Worm (Caenorhabditis elegans) whole organism, L4 larva: Measurements from ENCODE around the gene W06B4.1.

Experiments used
- lin-39 ChIP-seq: fragments of 150-350 bp; optimal IDR thresholded peaks from 2 replicates; lab custom pipeline; 2014; ENCODE audit warnings: missing biosample characterization, missing genetic modification reagents, missing genetic modification characterization
- lsy-2 ChIP-seq, 2 experiments: fragments of 150-350 bp in 1 of 2; sonication (generic microtip) in 1 of 2; optimal IDR thresholded peaks; 2 replicates each; lab custom pipeline; 2014 to 2017; ENCODE audit warnings: missing biosample characterization in 2 of 2, missing genetic modification characterization in 2 of 2
- mdl-1 ChIP-seq, 2 experiments: fragments of 150-350 bp in 1 of 2; sonication (generic microtip) in 1 of 2; optimal IDR thresholded peaks; 2 replicates each; lab custom pipeline; 2014 to 2017; ENCODE audit warnings: missing biosample characterization in 2 of 2, missing genetic modification characterization in 2 of 2
- nhr-28 ChIP-seq: fragments of 150-350 bp; optimal IDR thresholded peaks from 2 replicates; lab custom pipeline; 2014; ENCODE audit warnings: missing biosample characterization, missing genetic modification characterization
- nhr-41 ChIP-seq: fragments of 200-800 bp; sonication (Bioruptor generic); IDR thresholded peaks from 2 replicates; pipeline ENCODE4 v1.3.6; 2022; ENCODE audit warnings: missing genetic modification reagents, missing genetic modification characterization, missing compliant biosample characterization
- nhr-77 ChIP-seq: fragments of 150-350 bp; optimal IDR thresholded peaks from 2 replicates; lab custom pipeline; 2014; ENCODE audit warnings: missing biosample characterization, missing genetic modification characterization
- set-16 ChIP-seq: fragments of 200-800 bp; sonication (Bioruptor generic); IDR thresholded peaks from 2 replicates; pipeline ENCODE4 v1.3.6; 2022; ENCODE audit warnings: missing genetic modification reagents, missing genetic modification characterization, missing compliant biosample characterization

DNA sequence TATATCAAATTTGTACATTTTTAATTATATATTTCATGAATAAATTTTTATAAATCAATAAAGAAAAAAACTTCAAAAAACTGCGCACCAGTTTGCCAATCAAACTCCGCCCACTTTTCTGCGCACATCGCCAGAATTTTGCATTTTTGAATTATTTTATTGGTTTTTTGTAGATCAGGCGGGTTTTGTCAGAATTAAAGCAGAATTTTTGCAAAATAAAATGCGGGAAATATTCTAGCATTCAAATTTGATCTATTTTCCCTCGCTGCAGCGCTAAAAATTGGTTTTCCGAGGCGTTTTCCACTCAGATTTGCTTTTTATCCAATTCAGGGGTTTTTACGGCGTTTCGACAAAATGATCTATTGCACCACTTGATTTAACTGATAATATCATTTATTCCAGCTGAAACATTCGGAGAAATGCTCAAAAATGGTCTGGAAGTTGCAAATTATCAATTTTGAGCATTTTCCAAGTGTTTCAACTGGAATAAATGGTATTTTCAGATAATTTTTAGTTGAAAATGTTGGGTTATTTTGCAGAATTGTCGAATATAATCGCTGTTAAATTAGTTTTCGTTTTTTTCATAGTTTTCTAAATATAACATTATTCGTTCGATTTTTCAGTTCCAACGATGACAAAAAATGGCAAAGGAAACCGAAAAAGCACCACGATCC, at the start of gene W06B4.1:
- TF ChIP-seq lin-39 (tag; lab: Kevin White, UChicago): no peak
- TF ChIP-seq set-16 (GFP tag; lab: Robert Waterston, UW): no peak
- no peak for TF ChIP-seq mdl-1 (tag; optimal IDR thresholded peaks at IDR 0.05; lab: Kevin White, UChicago)
- TF ChIP-seq nhr-41 (GFP tag; lab: Robert Waterston, UW): no peak
- no peak for TF ChIP-seq nhr-77 (tag; lab: Kevin White, UChicago)
- no peak for TF ChIP-seq nhr-28
- no peak for TF ChIP-seq lsy-2 (tag; optimal IDR thresholded peaks at IDR 0.05; lab: Kevin White, UChicago)
